Fruit fly (Drosophila melanogaster): ENCODE results near the gene CG13933.

DNA sequence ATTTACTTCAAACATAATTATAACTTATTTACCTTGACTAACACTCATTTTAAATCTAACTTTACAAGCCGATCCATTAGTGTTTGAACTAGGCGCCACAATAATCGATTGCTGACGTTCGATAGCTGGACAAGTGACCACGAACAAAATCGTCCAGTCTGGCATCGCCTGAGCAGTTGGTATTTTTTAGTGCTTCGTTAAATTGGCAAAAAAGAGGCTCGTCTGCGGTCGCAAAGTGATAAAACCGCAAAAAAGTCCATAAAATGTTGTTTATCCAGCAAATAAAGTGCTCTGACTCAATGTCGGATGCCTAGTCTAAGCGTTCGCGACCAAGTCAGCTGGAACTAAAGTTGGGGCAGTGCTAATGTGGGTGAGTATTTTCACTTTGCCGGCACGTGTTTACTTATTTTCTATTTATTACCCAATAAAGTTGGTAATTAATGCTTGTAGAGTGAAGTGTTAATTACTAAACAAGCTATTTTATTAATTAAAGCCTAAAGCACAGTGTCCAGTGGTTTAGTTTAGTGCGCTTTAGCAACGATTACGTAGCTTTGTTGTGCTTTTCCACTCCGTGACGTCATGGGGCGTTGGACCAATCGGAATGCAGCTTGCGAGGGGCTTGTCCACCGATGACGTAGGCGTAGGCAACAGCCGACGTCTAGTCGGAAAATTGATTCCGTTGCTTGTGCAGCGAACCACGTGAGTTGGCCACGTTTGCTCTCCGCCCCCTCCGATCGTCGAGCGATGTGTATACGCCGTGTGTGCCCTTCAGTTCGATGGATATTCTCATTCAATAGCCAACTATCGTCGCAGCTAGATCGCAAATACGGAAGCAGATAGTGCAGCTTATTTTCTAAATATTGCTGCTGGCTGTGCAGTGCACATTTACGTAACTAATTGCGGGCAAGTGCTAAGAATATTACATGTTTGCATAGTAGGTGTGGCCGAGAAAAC lies 36.3 kb downstream of the CG13933 start, which contains the start of gene Gk2:
- TF ChIP-seq psq (GFP tag; optimal IDR thresholded peaks at IDR 0.05) (no peak), Hr83 (GFP tag; optimal IDR thresholded peaks at IDR 0.05; ENCODE audit: poor library complexity, severe bottlenecking) (no peak)
